Fruit fly (Drosophila melanogaster): ENCODE data around the gene CG16772.

- TF ChIP-seq CG14711 (tag; optimal IDR thresholded peaks at IDR 0.05) = no peak
- TF ChIP-seq CG12768 (GFP tag; optimal IDR thresholded peaks at IDR 0.05) = no peak
- TF ChIP-seq Hr96 (GFP tag; optimal IDR thresholded peaks at IDR 0.05) = no peak
- no peak for TF ChIP-seq Mnt (GFP tag; optimal IDR thresholded peaks at IDR 0.05)
Observed at dm6 chr2L:19952221-19952620, 10.3 kb upstream of the CG16772 start.
